Fruit fly (Drosophila melanogaster) whole organism, embryonic: ENCODE results near the gene CG7367.

Source experiments
- B-H2 ChIP-seq: fragments of 200-800 bp; sonication (Bioruptor generic); optimal IDR thresholded peaks from 2 replicates; lab custom pipeline; 2018; ENCODE audit warnings: missing biosample characterization, mild to moderate bottlenecking, missing genetic modification characterization
- CG10979 ChIP-seq: fragments of 200-800 bp; sonication (Bioruptor generic); optimal IDR thresholded peaks from 2 replicates; lab custom pipeline; 2018; ENCODE audit warnings: missing biosample characterization, mild to moderate bottlenecking, missing genetic modification characterization, moderate library complexity
- CG12659 ChIP-seq: fragments of 200-800 bp; sonication (Bioruptor generic); optimal IDR thresholded peaks from 3 replicates; lab custom pipeline; 2017; ENCODE audit warnings: mild to moderate bottlenecking, missing biosample characterization, missing genetic modification reagents, missing genetic modification characterization
- CG14050 ChIP-seq: fragments of 200-800 bp; sonication (Bioruptor generic); IDR thresholded peaks from 3 replicates; pipeline ENCODE4 v1.3.6; 2022; ENCODE audit warnings: missing biosample characterization, missing genetic modification characterization
- CG15011 ChIP-seq: fragments of 200-800 bp; sonication (Bioruptor generic); optimal IDR thresholded peaks from 3 replicates; lab custom pipeline; 2018; ENCODE audit warnings: missing biosample characterization, mild to moderate bottlenecking, missing genetic modification characterization
- CG15479 ChIP-seq: fragments of 200-800 bp; sonication (Bioruptor generic); optimal IDR thresholded peaks from 3 replicates; lab custom pipeline; 2019; ENCODE audit warnings: missing biosample characterization, mild to moderate bottlenecking, missing genetic modification characterization, moderate library complexity
- CG1603 ChIP-seq: fragments of 200-800 bp; sonication (Bioruptor generic); optimal IDR thresholded peaks from 2 replicates; lab custom pipeline; 2019; ENCODE audit warnings: missing biosample characterization, mild to moderate bottlenecking, missing genetic modification characterization, moderate library complexity
- CG2116 ChIP-seq: fragments of 200-800 bp; sonication (Bioruptor generic); optimal IDR thresholded peaks from 3 replicates; lab custom pipeline; 2018; ENCODE audit warnings: missing biosample characterization, mild to moderate bottlenecking, missing genetic modification characterization
- CG31388 ChIP-seq: fragments of 200-800 bp; sonication (Bioruptor generic); optimal IDR thresholded peaks from 2 replicates; lab custom pipeline; 2016; ENCODE audit warnings: missing biosample characterization, missing genetic modification characterization
- CG32767 ChIP-seq: fragments of 200-800 bp; sonication (Bioruptor generic); IDR thresholded peaks from 2 replicates; pipeline ENCODE4 v1.3.6; 2022; ENCODE audit warnings: missing biosample characterization, missing genetic modification characterization
- CG3281 ChIP-seq: fragments of 200-800 bp; sonication (Bioruptor generic); optimal IDR thresholded peaks from 3 replicates; lab custom pipeline; 2017; ENCODE audit warnings: missing biosample characterization, mild to moderate bottlenecking, missing genetic modification characterization
- CG4617 ChIP-seq: fragments of 200-800 bp; sonication (Bioruptor generic); optimal IDR thresholded peaks from 3 replicates; lab custom pipeline; 2016; ENCODE audit warnings: missing biosample characterization, missing genetic modification characterization, borderline replicate concordance
- CG4730 ChIP-seq: fragments of 200-800 bp; sonication (Bioruptor generic); IDR thresholded peaks from 2 replicates; pipeline ENCODE4 v1.3.6; 2022; ENCODE audit warnings: missing biosample characterization, missing genetic modification characterization
- CG7271 ChIP-seq: fragments of 200-800 bp; sonication (Bioruptor generic); optimal IDR thresholded peaks from 2 replicates; lab custom pipeline; 2018; ENCODE audit warnings: missing biosample characterization, mild to moderate bottlenecking, missing genetic modification characterization, moderate library complexity
- CG7372 ChIP-seq: fragments of 200-800 bp; sonication (Bioruptor generic); IDR thresholded peaks from 2 replicates; pipeline ENCODE4 v1.3.6; 2022; ENCODE audit warnings: missing biosample characterization, missing genetic modification characterization
- CG7987 ChIP-seq: fragments of 200-800 bp; sonication (Bioruptor generic); optimal IDR thresholded peaks from 2 replicates; lab custom pipeline; 2018; ENCODE audit warnings: missing biosample characterization, mild to moderate bottlenecking, missing genetic modification characterization, moderate library complexity
- CG9727 ChIP-seq: fragments of 200-800 bp; sonication (Bioruptor generic); optimal IDR thresholded peaks from 3 replicates; lab custom pipeline; 2017; ENCODE audit warnings: missing biosample characterization, mild to moderate bottlenecking, missing genetic modification characterization
- CG9797 ChIP-seq: fragments of 200-800 bp; sonication (Bioruptor generic); optimal IDR thresholded peaks from 3 replicates; lab custom pipeline; 2018; ENCODE audit warnings: missing biosample characterization, mild to moderate bottlenecking, missing genetic modification characterization
- Dip2 ChIP-seq: fragments of 200-800 bp; sonication (Bioruptor generic); IDR thresholded peaks from 2 replicates; pipeline ENCODE4 v1.3.6; 2022; ENCODE audit warnings: missing biosample characterization, missing genetic modification characterization
- HHEX ChIP-seq: fragments of 200-800 bp; sonication (Bioruptor generic); optimal IDR thresholded peaks from 3 replicates; lab custom pipeline; 2017; ENCODE audit warnings: missing biosample characterization, mild to moderate bottlenecking, missing genetic modification characterization, missing genetic modification reagents
- HLH3B ChIP-seq: fragments of 200-800 bp; sonication (Bioruptor generic); IDR thresholded peaks from 2 replicates; pipeline ENCODE4 v1.3.6; 2022; ENCODE audit warnings: missing biosample characterization, missing genetic modification characterization
- Hmr ChIP-seq: fragments of 200-800 bp; sonication (Bioruptor generic); optimal IDR thresholded peaks from 3 replicates; lab custom pipeline; 2017; ENCODE audit warnings: mild to moderate bottlenecking, missing biosample characterization, missing genetic modification reagents, missing genetic modification characterization
- MBD-R2 ChIP-seq: fragments of 200-800 bp; sonication (Bioruptor generic); IDR thresholded peaks from 2 replicates; pipeline ENCODE4 v1.3.6; 2022; ENCODE audit warnings: missing biosample characterization, missing genetic modification characterization
- Mad ChIP-seq: fragments of 200-800 bp; sonication (Bioruptor generic); optimal IDR thresholded peaks from 2 replicates; lab custom pipeline; 2016; ENCODE audit warnings: missing biosample characterization, missing genetic modification characterization
- Nf-YB ChIP-seq: fragments of 200-800 bp; sonication (Bioruptor generic); optimal IDR thresholded peaks from 3 replicates; lab custom pipeline; 2019; ENCODE audit warnings: missing biosample characterization, mild to moderate bottlenecking, missing genetic modification characterization, moderate library complexity
- Pdp1 ChIP-seq, 2 experiments: fragments of 200-800 bp; sonication (Bioruptor generic); optimal IDR thresholded peaks; 3 replicates each; lab custom pipeline; 2016; ENCODE audit warnings: missing biosample characterization in 2 of 2, missing genetic modification characterization in 2 of 2, mild to moderate bottlenecking in 1 of 2, moderate library complexity in 1 of 2
- Rfx ChIP-seq: fragments of 200-800 bp; sonication (Bioruptor generic); IDR thresholded peaks from 2 replicates; pipeline ENCODE4 v1.3.6; 2022; ENCODE audit warnings: missing biosample characterization, missing genetic modification characterization
- Scr ChIP-seq: fragments of 200-800 bp; sonication (Bioruptor generic); IDR thresholded peaks from 2 replicates; pipeline ENCODE4 v1.3.6; 2022; ENCODE audit warnings: missing biosample characterization, missing genetic modification characterization; ENCODE audit not compliant: partially characterized antibody
- Sin3A ChIP-seq: fragments of >200 bp; optimal IDR thresholded peaks from 2 replicates; lab custom pipeline; 2018
- Sox100B ChIP-seq: fragments of 200-800 bp; sonication (Bioruptor generic); optimal IDR thresholded peaks from 3 replicates; lab custom pipeline; 2018; ENCODE audit warnings: missing biosample characterization, mild to moderate bottlenecking, missing genetic modification characterization
- ac ChIP-seq: fragments of 200-800 bp; sonication (Bioruptor generic); optimal IDR thresholded peaks from 3 replicates; lab custom pipeline; 2017; ENCODE audit warnings: missing biosample characterization, mild to moderate bottlenecking, missing genetic modification characterization
- cas ChIP-seq: fragments of 200-800 bp; sonication (Bioruptor generic); IDR thresholded peaks from 2 replicates; pipeline ENCODE4 v1.3.6; 2022; ENCODE audit warnings: missing biosample characterization, missing genetic modification characterization
- dmrt11E ChIP-seq: fragments of 200-800 bp; sonication (Bioruptor generic); optimal IDR thresholded peaks from 3 replicates; lab custom pipeline; 2018; ENCODE audit warnings: missing biosample characterization, mild to moderate bottlenecking, missing genetic modification characterization, moderate library complexity
- ems ChIP-seq: fragments of 200-800 bp; sonication (Bioruptor generic); optimal IDR thresholded peaks from 3 replicates; lab custom pipeline; 2016; ENCODE audit warnings: missing biosample characterization, missing genetic modification characterization
- eyg ChIP-seq: fragments of 200-800 bp; sonication (Bioruptor generic); optimal IDR thresholded peaks from 3 replicates; lab custom pipeline; 2016; ENCODE audit warnings: missing biosample characterization, missing genetic modification characterization
- fd3F ChIP-seq: fragments of 200-800 bp; sonication (Bioruptor generic); optimal IDR thresholded peaks from 2 replicates; lab custom pipeline; 2018; ENCODE audit warnings: missing biosample characterization, mild to moderate bottlenecking, missing genetic modification characterization, moderate library complexity
- ind ChIP-seq: fragments of 200-800 bp; sonication (Bioruptor generic); optimal IDR thresholded peaks from 3 replicates; lab custom pipeline; 2016; ENCODE audit warnings: missing biosample characterization, missing genetic modification characterization
- nmo ChIP-seq: fragments of 200-800 bp; sonication (Bioruptor generic); optimal IDR thresholded peaks from 2 replicates; lab custom pipeline; 2018; ENCODE audit warnings: missing biosample characterization, mild to moderate bottlenecking, missing genetic modification characterization, moderate library complexity
- phol ChIP-seq: fragments of 200-800 bp; sonication (Bioruptor generic); optimal IDR thresholded peaks from 3 replicates; lab custom pipeline; 2018; ENCODE audit warnings: missing biosample characterization, mild to moderate bottlenecking, missing genetic modification characterization, moderate library complexity
- pnt ChIP-seq: fragments of 200-800 bp; sonication (Bioruptor generic); optimal IDR thresholded peaks from 3 replicates; lab custom pipeline; 2016; ENCODE audit warnings: missing biosample characterization, missing genetic modification characterization
- repo ChIP-seq: fragments of 200-800 bp; sonication (Bioruptor generic); optimal IDR thresholded peaks from 2 replicates; lab custom pipeline; 2016; ENCODE audit warnings: missing biosample characterization, missing genetic modification characterization
- sens-2 ChIP-seq: fragments of 200-800 bp; sonication (Bioruptor generic); IDR thresholded peaks from 2 replicates; pipeline ENCODE4 v1.3.6; 2022; ENCODE audit warnings: missing biosample characterization, missing genetic modification characterization
- slbo ChIP-seq: fragments of 200-800 bp; sonication (Bioruptor generic); IDR thresholded peaks from 2 replicates; pipeline ENCODE4 v1.3.6; 2022; ENCODE audit warnings: missing biosample characterization, missing genetic modification characterization
- sob ChIP-seq: fragments of 200-800 bp; sonication (Bioruptor generic); IDR thresholded peaks from 2 replicates; pipeline ENCODE4 v1.3.6; 2022; ENCODE audit warnings: missing biosample characterization, missing genetic modification characterization
- sqz ChIP-seq: fragments of 200-800 bp; sonication (Bioruptor generic); optimal IDR thresholded peaks from 3 replicates; lab custom pipeline; 2018; ENCODE audit warnings: missing biosample characterization, mild to moderate bottlenecking, missing genetic modification characterization
- sr ChIP-seq: fragments of 200-800 bp; sonication (Bioruptor generic); IDR thresholded peaks from 3 replicates; pipeline ENCODE4 v1.3.6; 2022; ENCODE audit warnings: missing biosample characterization, missing genetic modification characterization
- tin ChIP-seq: fragments of 200-800 bp; sonication (Bioruptor generic); optimal IDR thresholded peaks from 3 replicates; lab custom pipeline; 2016; ENCODE audit warnings: missing biosample characterization, missing genetic modification characterization
- twi ChIP-seq: fragments of 200-800 bp; optimal IDR thresholded peaks from 2 replicates; lab custom pipeline; 2019; ENCODE audit warnings: missing biosample characterization, mild to moderate bottlenecking, missing genetic modification characterization, moderate library complexity
- unc-4 ChIP-seq: fragments of 200-800 bp; sonication (Bioruptor generic); IDR thresholded peaks from 2 replicates; pipeline ENCODE4 v1.3.6; 2022; ENCODE audit warnings: missing biosample characterization, missing genetic modification characterization; ENCODE audit not compliant: partially characterized antibody
- vnd ChIP-seq: fragments of 200-800 bp; sonication (Bioruptor generic); IDR thresholded peaks from 3 replicates; pipeline ENCODE4 v1.3.6; 2022; ENCODE audit warnings: missing biosample characterization, missing genetic modification characterization; ENCODE audit not compliant: partially characterized antibody

CG7367 gene

DNA sequence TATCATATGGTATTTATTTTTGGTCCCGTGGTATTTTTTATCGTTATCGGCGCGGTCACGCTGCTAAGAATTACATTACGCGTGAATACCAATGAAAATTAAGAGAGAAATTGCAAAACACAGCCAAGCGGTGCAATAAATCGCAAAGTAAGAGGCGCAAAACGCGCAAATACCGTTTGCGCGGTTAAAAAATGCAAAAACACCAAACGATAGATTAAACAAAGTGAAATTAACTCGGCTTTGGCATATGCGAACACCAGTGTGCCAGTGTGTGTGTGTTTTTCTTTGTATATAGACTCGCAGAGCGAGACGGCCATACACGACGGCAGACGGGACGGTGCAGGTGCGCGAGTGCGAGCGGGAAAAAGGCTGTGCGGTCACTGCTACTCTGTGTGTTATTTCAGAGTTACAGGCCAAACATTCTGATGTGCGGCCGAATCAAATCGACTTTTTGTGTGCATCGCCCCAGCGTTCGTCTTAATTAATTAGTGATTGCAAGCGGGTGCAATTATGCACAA, 8.8 kb downstream of the CG7367 start, which contains the start of gene Cka (continued):
- TF ChIP-seq CG7271 (tag; lab: Kevin White, UChicago) (no peak), phol (tag; lab: Kevin White, UChicago) (peak; percentile 7), CG14050 (GFP tag; lab: Robert Waterston, UW) (no peak), cas (GFP tag; lab: Robert Waterston, UW) (no peak), CG7987 (GFP tag; lab: Kevin White, UChicago) (peak; percentile 16), Sox100B (GFP tag; lab: Kevin White, UChicago) (no peak), fd3F (no peak), twi (tag; lab: Kevin White, UChicago) (peak; percentile 12), sr (GFP tag; lab: Robert Waterston, UW) (0 out of 3 replicates have a peak, but pooled peaks have one; percentile 12), Scr (GFP tag; lab: Robert Waterston, UW) (peak; percentile 8; the same call in 1 of the 2 replicates), CG15479 (peak; percentile 92), CG3281 (GFP tag; lab: Kevin White, UChicago) (peak; percentile 43), tin (GFP tag; lab: Kevin White, UChicago) (no peak), MBD-R2 (GFP tag; lab: Robert Waterston, UW) (peak; percentile 54; the same call in 1 of the 2 replicates), Mad (GFP tag; lab: Kevin White, UChicago) (no peak), HLH3B (GFP tag; lab: Robert Waterston, UW) (no peak), CG12659 (GFP tag; lab: Kevin White, UChicago) (peak; percentile 51), ac (GFP tag; lab: Kevin White, UChicago) (peak; percentile 3), Dip2 (GFP tag; lab: Robert Waterston, UW) (no peak), B-H2 (GFP tag; lab: Kevin White, UChicago) (peak; percentile 38), CG15011 (no peak), CG9727 (GFP tag; lab: Kevin White, UChicago) (peak; percentile 2), dmrt11E (tag; lab: Kevin White, UChicago) (no peak), CG32767 (GFP tag; lab: Robert Waterston, UW) (peak; percentile 77), nmo (peak; percentile 35), sob (GFP tag; lab: Robert Waterston, UW) (peak; percentile 55; the same call in 1 of the 2 replicates), pnt (no peak), HHEX (peak; percentile 16), CG9797 (peak; percentile 61), CG2116 (GFP tag; lab: Kevin White, UChicago) (no peak), CG7372 (GFP tag; lab: Robert Waterston, UW) (0 out of 2 replicates have a peak, but pooled peaks have one; percentile 35), eyg (GFP tag; lab: Kevin White, UChicago) (no peak), Nf-YB (GFP tag; lab: Kevin White, UChicago) (peak; percentile 75), vnd (no peak), CG4617 (GFP tag; lab: Kevin White, UChicago) (peak; percentile 93), repo (GFP tag; lab: Kevin White, UChicago) (no peak), Hmr (peak; percentile 42), Pdp1 (GFP tag; optimal IDR thresholded peaks at IDR 0.05; lab: Kevin White, UChicago) (peak in 1 of 2 experiments; percentile 30), unc-4 (GFP tag; lab: Robert Waterston, UW) (0 out of 2 replicates have a peak, but pooled peaks have one; percentile 11), CG10979 (tag; lab: Kevin White, UChicago) (no peak), CG31388 (GFP tag; lab: Kevin White, UChicago) (no peak), Sin3A (lab: Kevin White, UChicago) (peak; percentile 46), ems (GFP tag; lab: Kevin White, UChicago) (no peak), slbo (GFP tag; lab: Robert Waterston, UW) (0 out of 2 replicates have a peak, but pooled peaks have one; percentile 30), Rfx (GFP tag; lab: Robert Waterston, UW) (peak; percentile 53), CG1603 (peak; percentile 9), sens-2 (no peak), CG4730 (GFP tag; lab: Robert Waterston, UW) (no peak), sqz (GFP tag; lab: Kevin White, UChicago) (peak; percentile 47), ind (GFP tag; lab: Kevin White, UChicago) (no peak)
